Fruit fly (Drosophila melanogaster) whole organism, embryonic: ENCODE data around the gene CG7173.

Source experiments
- Awh ChIP-seq: fragments of 200-800 bp; sonication (Bioruptor generic); IDR thresholded peaks from 2 replicates; pipeline ENCODE4, ENCODE4 v1.3.6; 2022; ENCODE audit warnings: missing biosample characterization, missing genetic modification characterization
- B-H1 ChIP-seq: fragments of 200-800 bp; sonication (Bioruptor generic); IDR thresholded peaks from 3 replicates; pipeline ENCODE4 v1.3.6; 2022; ENCODE audit warnings: missing biosample characterization, missing genetic modification characterization
- Bgb ChIP-seq: fragments of 200-800 bp; sonication (Bioruptor generic); IDR thresholded peaks from 2 replicates; pipeline ENCODE4 v1.3.6; 2022; ENCODE audit warnings: missing biosample characterization, missing genetic modification characterization; ENCODE audit not compliant: partially characterized antibody
- Bteb2 ChIP-seq: fragments of 200-800 bp; sonication (Bioruptor generic); optimal IDR thresholded peaks from 2 replicates; lab custom pipeline; 2016; ENCODE audit warnings: missing biosample characterization, missing genetic modification characterization
- CG10321 ChIP-seq: fragments of 200-800 bp; sonication (Bioruptor generic); IDR thresholded peaks from 2 replicates; pipeline ENCODE4 v1.3.6; 2022; ENCODE audit warnings: missing biosample characterization, missing genetic modification characterization
- CG10431 ChIP-seq: fragments of 200-800 bp; sonication (Bioruptor generic); optimal IDR thresholded peaks from 3 replicates; lab custom pipeline; 2018; ENCODE audit warnings: missing biosample characterization, mild to moderate bottlenecking, missing genetic modification characterization
- CG10462 ChIP-seq: fragments of 200-800 bp; sonication (Bioruptor generic); optimal IDR thresholded peaks from 2 replicates; lab custom pipeline; 2016; ENCODE audit warnings: missing biosample characterization, missing genetic modification characterization
- CG10979 ChIP-seq: fragments of 200-800 bp; sonication (Bioruptor generic); optimal IDR thresholded peaks from 2 replicates; lab custom pipeline; 2018; ENCODE audit warnings: missing biosample characterization, mild to moderate bottlenecking, missing genetic modification characterization, moderate library complexity
- CG11695 ChIP-seq: fragments of 200-800 bp; sonication (Bioruptor generic); IDR thresholded peaks from 3 replicates; pipeline ENCODE4 v1.3.6; 2022; ENCODE audit warnings: missing biosample characterization, missing genetic modification characterization
- CG14710 ChIP-seq: fragments of 200-800 bp; sonication (Bioruptor generic); optimal IDR thresholded peaks from 3 replicates; lab custom pipeline; 2019; ENCODE audit warnings: missing biosample characterization, mild to moderate bottlenecking, missing genetic modification characterization, moderate library complexity
- CG14965 ChIP-seq: fragments of 200-800 bp; sonication (Bioruptor generic); optimal IDR thresholded peaks from 2 replicates; lab custom pipeline; 2016; ENCODE audit warnings: missing biosample characterization, missing genetic modification characterization, borderline replicate concordance
- CG15073 ChIP-seq: fragments of 200-800 bp; sonication (Bioruptor generic); optimal IDR thresholded peaks from 2 replicates; lab custom pipeline; 2016; ENCODE audit warnings: missing biosample characterization, missing genetic modification characterization
- CG15514 ChIP-seq: fragments of 200-800 bp; sonication (Bioruptor generic); optimal IDR thresholded peaks from 3 replicates; lab custom pipeline; 2017; ENCODE audit warnings: missing biosample characterization, missing genetic modification characterization, mild to moderate bottlenecking, moderate library complexity, missing genetic modification reagents
- CG17361 ChIP-seq: fragments of 200-800 bp; sonication (Bioruptor generic); IDR thresholded peaks from 3 replicates; pipeline ENCODE4 v1.3.6; 2022; ENCODE audit warnings: missing biosample characterization, missing genetic modification characterization
- CG17612 ChIP-seq: fragments of 200-800 bp; sonication (Bioruptor generic); IDR thresholded peaks from 2 replicates; pipeline ENCODE4 v1.3.6; 2022; ENCODE audit warnings: missing biosample characterization, missing genetic modification characterization
- CG18476 ChIP-seq: fragments of 200-800 bp; sonication (Bioruptor generic); optimal IDR thresholded peaks from 2 replicates; lab custom pipeline; 2016; ENCODE audit warnings: missing biosample characterization, mild to moderate bottlenecking, missing genetic modification characterization
- CG3065 ChIP-seq: fragments of 200-800 bp; sonication (Bioruptor generic); optimal IDR thresholded peaks from 2 replicates; lab custom pipeline; 2016; ENCODE audit warnings: missing biosample characterization, missing genetic modification characterization
- CG34224 ChIP-seq: fragments of 200-800 bp; sonication (Bioruptor generic); IDR thresholded peaks from 3 replicates; pipeline ENCODE4 v1.3.6; 2022; ENCODE audit warnings: missing biosample characterization, missing genetic modification characterization; ENCODE audit not compliant: partially characterized antibody
- CG34376 ChIP-seq: fragments of 200-800 bp; sonication (Bioruptor generic); optimal IDR thresholded peaks from 2 replicates; lab custom pipeline; 2018; ENCODE audit warnings: missing biosample characterization, mild to moderate bottlenecking, missing genetic modification characterization
- CG4328 ChIP-seq: fragments of 200-800 bp; sonication (Bioruptor generic); optimal IDR thresholded peaks from 3 replicates; lab custom pipeline; 2017; ENCODE audit warnings: missing biosample characterization, missing genetic modification reagents, missing genetic modification characterization
- CG8089 ChIP-seq: fragments of 200-800 bp; sonication (Bioruptor generic); optimal IDR thresholded peaks from 3 replicates; lab custom pipeline; 2016; ENCODE audit warnings: missing biosample characterization, missing genetic modification characterization
- CG8388 ChIP-seq: fragments of 200-800 bp; sonication (Bioruptor generic); optimal IDR thresholded peaks from 2 replicates; lab custom pipeline; 2019; ENCODE audit warnings: missing biosample characterization, mild to moderate bottlenecking, missing genetic modification characterization, moderate library complexity
- D ChIP-seq, 2 experiments: fragments of 200-800 bp in 1 of 2; fragments of >200 bp in 1 of 2; sonication (Bioruptor generic) in 1 of 2; optimal IDR thresholded peaks; 2 replicates in 1 of 2; 3 replicates in 1 of 2; lab custom pipeline; 2017; ENCODE audit warnings: mild to moderate bottlenecking in 1 of 2, missing biosample characterization in 1 of 2, missing genetic modification characterization in 1 of 2, missing genetic modification reagents in 1 of 2
- Dref ChIP-seq: fragments of 200-800 bp; sonication (Bioruptor generic); IDR thresholded peaks from 2 replicates; pipeline ENCODE4 v1.3.6; 2022; ENCODE audit warnings: missing biosample characterization, missing genetic modification characterization
- E2f2 ChIP-seq: fragments of 200-800 bp; sonication (Bioruptor generic); IDR thresholded peaks from 2 replicates; pipeline ENCODE4 v1.3.6; 2022; ENCODE audit warnings: missing biosample characterization, missing genetic modification characterization
- Fer3 ChIP-seq: fragments of 200-800 bp; sonication (Bioruptor generic); optimal IDR thresholded peaks from 2 replicates; lab custom pipeline; 2018; ENCODE audit warnings: missing biosample characterization, mild to moderate bottlenecking, missing genetic modification characterization, moderate library complexity
- Mrtf ChIP-seq: fragments of 200-800 bp; sonication (Bioruptor generic); IDR thresholded peaks from 3 replicates; pipeline ENCODE4 v1.3.6; 2022; ENCODE audit warnings: missing biosample characterization, missing genetic modification characterization
- Myb ChIP-seq: fragments of 200-800 bp; sonication (Bioruptor generic); optimal IDR thresholded peaks from 2 replicates; lab custom pipeline; 2016; ENCODE audit warnings: missing biosample characterization, missing genetic modification characterization
- Pdp1 ChIP-seq, 2 experiments: fragments of 200-800 bp; sonication (Bioruptor generic); optimal IDR thresholded peaks; 3 replicates each; lab custom pipeline; 2016; ENCODE audit warnings: missing biosample characterization in 2 of 2, missing genetic modification characterization in 2 of 2, mild to moderate bottlenecking in 1 of 2, moderate library complexity in 1 of 2
- Stat92E ChIP-seq, 3 experiments: fragments of >200 bp in 2 of 3; fragments of 200-800 bp in 1 of 3; sonication (Bioruptor generic) in 1 of 3; optimal IDR thresholded peaks; 2 replicates each; lab custom pipeline; 2017 to 2019; ENCODE audit warnings: missing biosample characterization in 3 of 3, missing genetic modification characterization in 3 of 3, mild to moderate bottlenecking in 1 of 3, moderate library complexity in 1 of 3
- Xrp1 ChIP-seq: fragments of 200-800 bp; sonication (Bioruptor generic); IDR thresholded peaks from 2 replicates; pipeline ENCODE4 v1.3.6; 2022; ENCODE audit warnings: missing biosample characterization, missing genetic modification characterization
- chinmo ChIP-seq: fragments of 200-800 bp; sonication (Bioruptor generic); IDR thresholded peaks from 4 replicates; pipeline ENCODE4 v1.3.6; 2022; ENCODE audit warnings: missing biosample characterization, missing genetic modification characterization; ENCODE audit not compliant: partially characterized antibody
- chn ChIP-seq: fragments of 200-800 bp; sonication (Bioruptor generic); optimal IDR thresholded peaks from 2 replicates; lab custom pipeline; 2016; ENCODE audit warnings: missing biosample characterization, missing genetic modification characterization
- cwo ChIP-seq: fragments of 200-800 bp; sonication (Bioruptor generic); optimal IDR thresholded peaks from 3 replicates; lab custom pipeline; 2017; ENCODE audit warnings: missing biosample characterization, missing genetic modification characterization, mild to moderate bottlenecking, moderate library complexity, missing genetic modification reagents
- dm ChIP-seq: fragments of 200-800 bp; sonication (Bioruptor generic); optimal IDR thresholded peaks from 3 replicates; lab custom pipeline; 2016; ENCODE audit warnings: missing biosample characterization, missing genetic modification characterization
- dmrt99B ChIP-seq: fragments of 200-800 bp; sonication (Bioruptor generic); optimal IDR thresholded peaks from 2 replicates; lab custom pipeline; 2018; ENCODE audit warnings: missing biosample characterization, mild to moderate bottlenecking, missing genetic modification characterization, moderate library complexity
- gce ChIP-seq: fragments of 200-800 bp; sonication (Bioruptor generic); IDR thresholded peaks from 3 replicates; pipeline ENCODE4 v1.3.6; 2022; ENCODE audit warnings: missing biosample characterization, missing genetic modification characterization
- hbn ChIP-seq: fragments of 200-800 bp; sonication (Bioruptor generic); IDR thresholded peaks from 2 replicates; pipeline ENCODE4 v1.3.6; 2022; ENCODE audit warnings: missing biosample characterization, missing genetic modification characterization; ENCODE audit not compliant: partially characterized antibody
- insv ChIP-seq, 2 experiments: fragments of 200-800 bp; sonication (Bioruptor generic); optimal IDR thresholded peaks; 3 replicates each; lab custom pipeline; 2016 to 2018; ENCODE audit warnings: missing biosample characterization in 2 of 2, missing genetic modification characterization in 2 of 2
- inv ChIP-seq: fragments of 200-800 bp; sonication (Bioruptor generic); IDR thresholded peaks from 2 replicates; pipeline ENCODE4 v1.3.6; 2022; ENCODE audit warnings: missing biosample characterization, missing genetic modification characterization; ENCODE audit not compliant: partially characterized antibody
- kni ChIP-seq: fragments of 200-800 bp; sonication (Bioruptor generic); optimal IDR thresholded peaks from 3 replicates; lab custom pipeline; 2017; ENCODE audit warnings: mild to moderate bottlenecking, missing biosample characterization, missing genetic modification reagents, missing genetic modification characterization
- maf-S ChIP-seq: fragments of 200-800 bp; sonication (Bioruptor generic); optimal IDR thresholded peaks from 2 replicates; lab custom pipeline; 2016; ENCODE audit warnings: missing biosample characterization, missing genetic modification characterization
- nerfin-2 ChIP-seq: fragments of 200-800 bp; sonication (Bioruptor generic); IDR thresholded peaks from 2 replicates; pipeline ENCODE4 v1.3.6; 2022; ENCODE audit warnings: missing biosample characterization, missing genetic modification characterization; ENCODE audit not compliant: partially characterized antibody
- sens ChIP-seq: fragments of 200-800 bp; sonication (Bioruptor generic); peaks from one replicate; lab custom pipeline; 2016; ENCODE audit warnings: missing biosample characterization, missing genetic modification characterization
- shn ChIP-seq: fragments of 200-800 bp; sonication (Bioruptor generic); optimal IDR thresholded peaks from 3 replicates; lab custom pipeline; 2016; ENCODE audit warnings: missing biosample characterization, missing genetic modification characterization
- sr ChIP-seq: fragments of 200-800 bp; sonication (Bioruptor generic); IDR thresholded peaks from 3 replicates; pipeline ENCODE4 v1.3.6; 2022; ENCODE audit warnings: missing biosample characterization, missing genetic modification characterization
- unpg ChIP-seq: fragments of 200-800 bp; sonication (Bioruptor generic); optimal IDR thresholded peaks from 3 replicates; lab custom pipeline; 2018; ENCODE audit warnings: missing biosample characterization, mild to moderate bottlenecking, missing genetic modification characterization, moderate library complexity
- vvl ChIP-seq: fragments of 200-800 bp; sonication (Bioruptor generic); IDR thresholded peaks from 2 replicates; pipeline ENCODE4 v1.3.6; 2022; ENCODE audit warnings: missing biosample characterization, missing genetic modification characterization

Gene CG7173

DNA sequence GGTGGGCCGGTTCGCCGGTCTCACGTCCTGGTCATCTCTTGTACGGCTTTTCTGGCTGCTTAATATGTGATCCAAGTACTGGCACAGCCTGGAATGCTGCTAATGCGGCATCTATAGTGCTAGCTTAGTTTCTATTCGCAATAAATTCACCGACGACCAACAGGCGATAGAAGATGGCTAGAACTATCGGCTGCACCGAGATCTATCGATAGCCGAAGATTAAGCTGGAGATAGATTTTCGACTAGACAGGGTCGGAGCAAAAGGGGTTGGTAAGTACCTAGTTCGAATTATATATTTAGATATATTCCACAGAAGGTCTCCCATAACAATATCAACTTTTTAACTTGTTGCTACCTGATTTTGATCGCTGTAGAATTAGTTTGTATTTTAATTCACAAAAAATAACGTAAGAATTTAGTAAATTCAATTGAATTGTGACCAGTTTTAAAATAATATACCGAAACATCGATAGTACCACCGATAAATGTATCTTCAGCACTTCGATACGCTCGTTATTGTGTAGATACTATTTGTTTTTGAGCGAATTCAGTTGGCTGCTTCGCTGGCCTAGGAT, 50.6 kb downstream of the CG7173 start, which contains the start of the genes Glg1 and M6 (continued):
- no peak for TF ChIP-seq CG10431 (GFP tag; lab: Kevin White, UChicago)
- peak; percentile 72 for TF ChIP-seq CG15514 (GFP tag; lab: Kevin White, UChicago)
- peak; percentile 40 for TF ChIP-seq kni (GFP tag; lab: Kevin White, UChicago)
- no peak for TF ChIP-seq CG10321 (GFP tag; lab: Robert Waterston, UW)
- peak; percentile 92 for TF ChIP-seq inv (GFP tag; lab: Robert Waterston, UW)
- peak; percentile 29 for TF ChIP-seq CG4328 (GFP tag; lab: Kevin White, UChicago)
- TF ChIP-seq CG10979, result peak; percentile 57
- peak; percentile 51 to 64 for TF ChIP-seq Pdp1 (GFP tag; optimal IDR thresholded peaks at IDR 0.05; lab: Kevin White, UChicago)
- TF ChIP-seq Stat92E (GFP tag; optimal IDR thresholded peaks at IDR 0.05; lab: Kevin White, UChicago), result peak in 1 of 3 experiments; percentile 53
- no peak for TF ChIP-seq sr
- TF ChIP-seq Bgb, result peak; percentile 94
- TF ChIP-seq dm (GFP tag; lab: Kevin White, UChicago), result peak; percentile 42
- TF ChIP-seq E2f2 (GFP tag; lab: Robert Waterston, UW), result peak; percentile 55
- no peak for TF ChIP-seq CG14965 (GFP tag; lab: Kevin White, UChicago)
- TF ChIP-seq hbn (GFP tag; lab: Robert Waterston, UW), result peak; percentile 88
- TF ChIP-seq vvl (GFP tag; lab: Robert Waterston, UW), result peak; percentile 64; the same call in 1 of the 2 replicates
- TF ChIP-seq Mrtf (GFP tag; lab: Robert Waterston, UW), result peak; percentile 61; the same call in 2 of the 3 replicates
- peak; percentile 68 for TF ChIP-seq chn (GFP tag; lab: Kevin White, UChicago)
- peak; percentile 17 for TF ChIP-seq CG8089
- no peak for TF ChIP-seq D (optimal IDR thresholded peaks at IDR 0.05; lab: Kevin White, UChicago)
- TF ChIP-seq D (GFP tag; optimal IDR thresholded peaks at IDR 0.05; lab: Kevin White, UChicago), result no peak
- TF ChIP-seq Bteb2 (GFP tag; lab: Kevin White, UChicago), result peak; percentile 59
- no peak for TF ChIP-seq CG17612
- peak; percentile 89 for TF ChIP-seq Dref
- no peak for TF ChIP-seq CG3065 (GFP tag; lab: Kevin White, UChicago)
- TF ChIP-seq insv (GFP tag; optimal IDR thresholded peaks at IDR 0.05; lab: Kevin White, UChicago), result peak in 1 of 2 experiments; percentile 32
- TF ChIP-seq CG14710 (tag; lab: Kevin White, UChicago), result peak; percentile 83
- peak; percentile 47 for TF ChIP-seq cwo (GFP tag; lab: Kevin White, UChicago)
- TF ChIP-seq sens, result peak; percentile 95
- TF ChIP-seq Fer3, result peak; percentile 17
- no peak for TF ChIP-seq CG15073
- TF ChIP-seq dmrt99B (tag; lab: Kevin White, UChicago), result peak; percentile 55
- peak; percentile 54; the same call in 2 of the 3 replicates for TF ChIP-seq CG11695 (GFP tag; lab: Robert Waterston, UW)
- TF ChIP-seq unpg (GFP tag; lab: Kevin White, UChicago), result peak; percentile 54
- peak; percentile 93 for TF ChIP-seq nerfin-2 (GFP tag; lab: Robert Waterston, UW)
- no peak for TF ChIP-seq Awh
- peak; percentile 93; the same call in 3 of the 4 replicates for TF ChIP-seq chinmo (GFP tag; lab: Robert Waterston, UW)
- TF ChIP-seq CG18476 (GFP tag; lab: Kevin White, UChicago), result peak; percentile 0
- TF ChIP-seq Myb, result peak; percentile 70
- TF ChIP-seq CG10462, result peak; percentile 38
- peak; percentile 40 for TF ChIP-seq CG8388
- TF ChIP-seq shn (GFP tag; lab: Kevin White, UChicago), result peak; percentile 57
- no peak for TF ChIP-seq gce (GFP tag; lab: Robert Waterston, UW)
- TF ChIP-seq CG17361 (GFP tag; lab: Robert Waterston, UW), result peak; percentile 84
- TF ChIP-seq maf-S (GFP tag; lab: Kevin White, UChicago), result peak; percentile 47
- TF ChIP-seq CG34376, result peak; percentile 76
- TF ChIP-seq Xrp1 (GFP tag; lab: Robert Waterston, UW), result peak; percentile 74
- 0 out of 3 replicates have a peak, but pooled peaks have one; percentile 28 for TF ChIP-seq B-H1 (GFP tag; lab: Robert Waterston, UW)
- peak; percentile 89 for TF ChIP-seq CG34224
